Worm (Caenorhabditis elegans): Measurements from ENCODE around the gene F44A6.4.

Gene F44A6.4

ce11 chrX:10216857-10217256 lies 1.6 kb upstream of the F44A6.4 start:
- TF ChIP-seq ets-7 (tag; optimal IDR thresholded peaks at IDR 0.05) (no peak), ceh-13 (GFP tag; optimal IDR thresholded peaks at IDR 0.05) (no peak), tbx-11 (GFP tag; IDR thresholded peaks at IDR 0.05) (no peak)

- TF ChIP-seq sea-1 (GFP tag; conservative IDR thresholded peaks at IDR 0.05) (no peak), hmbx-1 (tag; optimal IDR thresholded peaks at IDR 0.05) (no peak), ceh-13 (GFP tag; optimal IDR thresholded peaks at IDR 0.05) (no peak), ceh-36 (tag; optimal IDR thresholded peaks at IDR 0.05) (no peak), ets-7 (tag; optimal IDR thresholded peaks at IDR 0.05) (no peak), tbx-11 (GFP tag; IDR thresholded peaks at IDR 0.05) (no peak), B0310.2 (tag; optimal IDR thresholded peaks at IDR 0.05) (no peak), pes-1 (GFP tag; IDR thresholded peaks at IDR 0.05) (no peak), ama-1 (optimal IDR thresholded peaks at IDR 0.05) (no peak), tbx-37 (GFP tag; conservative IDR thresholded peaks at IDR 0.05) (no peak), flt-1 (GFP tag; IDR thresholded peaks at IDR 0.05) (no peak), scrt-1 (GFP tag; IDR thresholded peaks at IDR 0.05) (no peak), F13C5.2 (tag; optimal IDR thresholded peaks at IDR 0.05) (no peak), aly-1 (tag; optimal IDR thresholded peaks at IDR 0.05) (no peak), tra-4 (tag; optimal IDR thresholded peaks at IDR 0.05) (no peak), hnd-1 (tag; optimal IDR thresholded peaks at IDR 0.05) (no peak), hmg-4 (GFP tag; optimal IDR thresholded peaks at IDR 0.05) (no peak)
Observed at ce11 chrX:10216344-10216743, 1.0 kb upstream of the F44A6.4 start.

DNA sequence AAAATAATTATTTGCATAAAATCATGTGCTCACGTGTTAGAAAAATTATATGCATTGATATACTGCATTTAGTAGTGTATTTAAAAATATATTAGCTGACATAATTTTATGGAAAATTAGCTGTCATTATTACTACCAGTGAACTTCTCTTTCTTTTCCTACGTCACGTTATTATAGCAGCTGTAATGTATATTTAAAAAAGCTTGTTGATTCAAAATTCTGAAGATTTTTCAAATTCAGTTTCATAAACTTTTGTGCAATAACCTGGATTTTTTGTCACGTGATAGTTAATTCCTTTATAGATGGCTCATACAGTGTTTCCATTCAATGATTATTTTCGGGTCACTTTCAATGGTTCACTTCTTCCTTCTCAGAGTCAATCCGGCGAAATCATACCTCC lies 2.8 kb downstream of the F44A6.4 start, which contains the start of gene F44A6.3:
F44A6.3 (plus strand) TSS at position 301 of the 400 bp plus-strand sequence.
- no peak for TF ChIP-seq hmbx-1 (tag; optimal IDR thresholded peaks at IDR 0.05)
- TF ChIP-seq B0310.2 (tag; optimal IDR thresholded peaks at IDR 0.05) = no peak
- no peak for TF ChIP-seq ets-7 (tag; optimal IDR thresholded peaks at IDR 0.05)
- TF ChIP-seq sea-1 (GFP tag; conservative IDR thresholded peaks at IDR 0.05) = no peak
- TF ChIP-seq hnd-1 (tag; optimal IDR thresholded peaks at IDR 0.05) = no peak
- no peak for TF ChIP-seq ceh-36 (tag; optimal IDR thresholded peaks at IDR 0.05)
- TF ChIP-seq scrt-1 (GFP tag; IDR thresholded peaks at IDR 0.05) = no peak
- no peak for TF ChIP-seq tbx-11 (GFP tag; IDR thresholded peaks at IDR 0.05)
- TF ChIP-seq F13C5.2 (tag; optimal IDR thresholded peaks at IDR 0.05) = no peak
- TF ChIP-seq flt-1 (GFP tag; IDR thresholded peaks at IDR 0.05) = no peak
- TF ChIP-seq pes-1 (GFP tag; IDR thresholded peaks at IDR 0.05) = no peak
- TF ChIP-seq tbx-37 (GFP tag; conservative IDR thresholded peaks at IDR 0.05) = no peak
- TF ChIP-seq ama-1 (optimal IDR thresholded peaks at IDR 0.05) = no peak
- no peak for TF ChIP-seq aly-1 (tag; optimal IDR thresholded peaks at IDR 0.05)
- TF ChIP-seq tra-4 (tag; optimal IDR thresholded peaks at IDR 0.05) = no peak
- TF ChIP-seq ceh-13 (GFP tag; optimal IDR thresholded peaks at IDR 0.05) = no peak
- TF ChIP-seq hmg-4 (GFP tag; optimal IDR thresholded peaks at IDR 0.05) = no peak

- no peak for TF ChIP-seq aly-1 (tag; optimal IDR thresholded peaks at IDR 0.05)
- TF ChIP-seq B0310.2 (tag; optimal IDR thresholded peaks at IDR 0.05) = no peak
- no peak for TF ChIP-seq hmbx-1 (tag; optimal IDR thresholded peaks at IDR 0.05)
- no peak for TF ChIP-seq hnd-1 (tag; optimal IDR thresholded peaks at IDR 0.05)
- no peak for TF ChIP-seq F13C5.2 (tag; optimal IDR thresholded peaks at IDR 0.05)
- TF ChIP-seq sea-1 (GFP tag; conservative IDR thresholded peaks at IDR 0.05) = no peak
- TF ChIP-seq ama-1 (optimal IDR thresholded peaks at IDR 0.05) = no peak
- no peak for TF ChIP-seq tbx-11 (GFP tag; IDR thresholded peaks at IDR 0.05)
- no peak for TF ChIP-seq scrt-1 (GFP tag; IDR thresholded peaks at IDR 0.05)
- no peak for TF ChIP-seq ceh-13 (GFP tag; optimal IDR thresholded peaks at IDR 0.05)
- no peak for TF ChIP-seq ceh-36 (tag; optimal IDR thresholded peaks at IDR 0.05)
- no peak for TF ChIP-seq hmg-4 (GFP tag; optimal IDR thresholded peaks at IDR 0.05)
- TF ChIP-seq ets-7 (tag; optimal IDR thresholded peaks at IDR 0.05) = no peak
- no peak for TF ChIP-seq pes-1 (GFP tag; IDR thresholded peaks at IDR 0.05)
- no peak for TF ChIP-seq tra-4 (tag; optimal IDR thresholded peaks at IDR 0.05)
- TF ChIP-seq flt-1 (GFP tag; IDR thresholded peaks at IDR 0.05) = no peak
- no peak for TF ChIP-seq tbx-37 (GFP tag; conservative IDR thresholded peaks at IDR 0.05)
Observed at ce11 chrX:10208481-10208880, 6.8 kb downstream of the F44A6.4 start.

- no peak for TF ChIP-seq aly-1 (tag; optimal IDR thresholded peaks at IDR 0.05)
- no peak for TF ChIP-seq tbx-11 (GFP tag; IDR thresholded peaks at IDR 0.05)
- no peak for TF ChIP-seq F13C5.2 (tag; optimal IDR thresholded peaks at IDR 0.05)
- no peak for TF ChIP-seq ceh-36 (tag; optimal IDR thresholded peaks at IDR 0.05)
- TF ChIP-seq ama-1 (optimal IDR thresholded peaks at IDR 0.05) = no peak
- no peak for TF ChIP-seq scrt-1 (GFP tag; IDR thresholded peaks at IDR 0.05)
- no peak for TF ChIP-seq tbx-37 (GFP tag; conservative IDR thresholded peaks at IDR 0.05)
- TF ChIP-seq ceh-13 (GFP tag; optimal IDR thresholded peaks at IDR 0.05) = no peak
- no peak for TF ChIP-seq hmg-4 (GFP tag; optimal IDR thresholded peaks at IDR 0.05)
- no peak for TF ChIP-seq tra-4 (tag; optimal IDR thresholded peaks at IDR 0.05)
- TF ChIP-seq flt-1 (GFP tag; IDR thresholded peaks at IDR 0.05) = no peak
- no peak for TF ChIP-seq hmbx-1 (tag; optimal IDR thresholded peaks at IDR 0.05)
- no peak for TF ChIP-seq pes-1 (GFP tag; IDR thresholded peaks at IDR 0.05)
- TF ChIP-seq B0310.2 (tag; optimal IDR thresholded peaks at IDR 0.05) = no peak
- TF ChIP-seq sea-1 (GFP tag; conservative IDR thresholded peaks at IDR 0.05) = no peak
Observed at ce11 chrX:10206008-10206407, 9.3 kb downstream of the F44A6.4 start.

DNA sequence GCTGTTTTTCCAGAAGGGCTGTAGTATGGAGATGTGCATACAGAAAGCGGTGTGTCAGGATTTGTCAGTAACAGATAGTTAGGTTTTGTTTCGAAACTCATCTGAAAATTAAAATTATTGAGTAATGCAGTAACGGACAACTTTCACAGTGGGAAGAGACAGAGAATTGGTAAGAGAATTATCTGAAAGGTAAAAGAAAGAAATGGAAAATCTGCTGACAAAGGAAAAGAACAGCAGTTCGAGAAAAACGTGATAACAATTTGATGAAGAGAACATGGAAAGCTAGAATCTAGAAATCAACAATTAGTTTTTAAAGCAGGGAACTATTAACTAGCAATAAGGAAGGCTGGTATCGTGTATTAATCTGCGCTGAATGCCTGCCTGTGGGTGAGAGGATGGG lies 10.0 kb downstream of the F44A6.4 start, which contains the start of gene sex-1:
sex-1 (minus strand) TSS at position 101 of the 400 bp plus-strand sequence.
- TF ChIP-seq scrt-1 (GFP tag; IDR thresholded peaks at IDR 0.05) (no peak), ama-1 (optimal IDR thresholded peaks at IDR 0.05) (no peak), hmbx-1 (tag; optimal IDR thresholded peaks at IDR 0.05) (no peak), tbx-37 (GFP tag; conservative IDR thresholded peaks at IDR 0.05) (no peak), sea-1 (GFP tag; conservative IDR thresholded peaks at IDR 0.05) (no peak), tbx-11 (GFP tag; IDR thresholded peaks at IDR 0.05) (no peak), ceh-36 (tag; optimal IDR thresholded peaks at IDR 0.05) (no peak), aly-1 (tag; optimal IDR thresholded peaks at IDR 0.05) (no peak), ceh-13 (GFP tag; optimal IDR thresholded peaks at IDR 0.05) (no peak), F13C5.2 (tag; optimal IDR thresholded peaks at IDR 0.05) (no peak), hmg-4 (GFP tag; optimal IDR thresholded peaks at IDR 0.05) (no peak), tra-4 (tag; optimal IDR thresholded peaks at IDR 0.05) (no peak), pes-1 (GFP tag; IDR thresholded peaks at IDR 0.05) (no peak)

- peak; percentile 47; the same call in 1 of the 2 replicates for TF ChIP-seq pes-1 (GFP tag; IDR thresholded peaks at IDR 0.05)
- TF ChIP-seq ceh-36 (tag; optimal IDR thresholded peaks at IDR 0.05) = peak; percentile 48
- TF ChIP-seq ets-7 (tag; optimal IDR thresholded peaks at IDR 0.05) = no peak
- TF ChIP-seq scrt-1 (GFP tag; IDR thresholded peaks at IDR 0.05) = no peak
- 0 out of 2 replicates have a peak, but pooled peaks have one; percentile 14 for TF ChIP-seq tbx-11 (GFP tag; IDR thresholded peaks at IDR 0.05)
- 0 out of 2 replicates have a peak, but pooled peaks have one; percentile 5 for TF ChIP-seq flt-1 (GFP tag; IDR thresholded peaks at IDR 0.05)
- TF ChIP-seq hmg-4 (GFP tag; optimal IDR thresholded peaks at IDR 0.05) = peak; percentile 7
- TF ChIP-seq hnd-1 (tag; optimal IDR thresholded peaks at IDR 0.05) = no peak
Observed at ce11 chrX:10204313-10205063, 10.8 kb downstream of the F44A6.4 start.

Data from whole organism, early embryonic.